Fruit fly (Drosophila melanogaster) whole organism, embryonic: ENCODE results near the gene gce.

Source experiments
- Adf1 ChIP-seq: fragments of 200-800 bp; sonication (Bioruptor generic); IDR thresholded peaks from 2 replicates; pipeline ENCODE4 v1.3.6; 2022; ENCODE audit warnings: missing biosample characterization, missing genetic modification characterization
- Bteb2 ChIP-seq: fragments of 200-800 bp; sonication (Bioruptor generic); optimal IDR thresholded peaks from 2 replicates; lab custom pipeline; 2016; ENCODE audit warnings: missing biosample characterization, missing genetic modification characterization
- CG10431 ChIP-seq: fragments of 200-800 bp; sonication (Bioruptor generic); optimal IDR thresholded peaks from 3 replicates; lab custom pipeline; 2018; ENCODE audit warnings: missing biosample characterization, mild to moderate bottlenecking, missing genetic modification characterization
- CG11695 ChIP-seq: fragments of 200-800 bp; sonication (Bioruptor generic); IDR thresholded peaks from 3 replicates; pipeline ENCODE4 v1.3.6; 2022; ENCODE audit warnings: missing biosample characterization, missing genetic modification characterization
- CG14667 ChIP-seq: fragments of 200-800 bp; sonication (Bioruptor generic); IDR thresholded peaks from 2 replicates; pipeline ENCODE4 v1.3.6; 2022; ENCODE audit warnings: missing biosample characterization, missing genetic modification characterization
- CG15073 ChIP-seq: fragments of 200-800 bp; sonication (Bioruptor generic); optimal IDR thresholded peaks from 2 replicates; lab custom pipeline; 2016; ENCODE audit warnings: missing biosample characterization, missing genetic modification characterization
- CG15514 ChIP-seq: fragments of 200-800 bp; sonication (Bioruptor generic); optimal IDR thresholded peaks from 3 replicates; lab custom pipeline; 2017; ENCODE audit warnings: missing biosample characterization, missing genetic modification characterization, mild to moderate bottlenecking, moderate library complexity, missing genetic modification reagents
- CG17385 ChIP-seq: fragments of 200-800 bp; sonication (Bioruptor generic); optimal IDR thresholded peaks from 3 replicates; lab custom pipeline; 2018; ENCODE audit warnings: missing biosample characterization, mild to moderate bottlenecking, missing genetic modification characterization
- CG2199 ChIP-seq: fragments of 200-800 bp; sonication (Bioruptor generic); IDR thresholded peaks from 3 replicates; pipeline ENCODE4 v1.3.6; 2022; ENCODE audit warnings: missing biosample characterization, missing genetic modification characterization
- CG2875 ChIP-seq: fragments of 200-800 bp; sonication (Bioruptor generic); optimal IDR thresholded peaks from 2 replicates; lab custom pipeline; 2017; ENCODE audit warnings: missing biosample characterization, mild to moderate bottlenecking, missing genetic modification characterization, missing genetic modification reagents
- CG3163 ChIP-seq: fragments of 200-800 bp; sonication (Bioruptor generic); optimal IDR thresholded peaks from 3 replicates; lab custom pipeline; 2016; ENCODE audit warnings: missing biosample characterization, missing genetic modification characterization
- CG32532 ChIP-seq: fragments of 200-800 bp; sonication (Bioruptor generic); IDR thresholded peaks from 2 replicates; pipeline ENCODE4 v1.3.6; 2022; ENCODE audit warnings: missing biosample characterization, missing genetic modification characterization
- CG34224 ChIP-seq: fragments of 200-800 bp; sonication (Bioruptor generic); IDR thresholded peaks from 3 replicates; pipeline ENCODE4 v1.3.6; 2022; ENCODE audit warnings: missing biosample characterization, missing genetic modification characterization; ENCODE audit not compliant: partially characterized antibody
- CG34422 ChIP-seq: fragments of 200-800 bp; sonication (Bioruptor generic); IDR thresholded peaks from 3 replicates; pipeline ENCODE4 v1.3.6; 2022; ENCODE audit warnings: missing biosample characterization, missing genetic modification characterization
- CG7357 ChIP-seq: fragments of 200-800 bp; sonication (Bioruptor generic); IDR thresholded peaks from 3 replicates; pipeline ENCODE4 v1.3.6; 2022; ENCODE audit warnings: missing biosample characterization, missing genetic modification characterization
- CG9215 ChIP-seq: fragments of 200-800 bp; sonication (Bioruptor generic); IDR thresholded peaks from 2 replicates; pipeline ENCODE4 v1.3.6; 2022; ENCODE audit warnings: missing biosample characterization, missing genetic modification characterization
- ERR ChIP-seq: fragments of 200-800 bp; sonication (Bioruptor generic); optimal IDR thresholded peaks from 2 replicates; lab custom pipeline; 2016; ENCODE audit warnings: missing biosample characterization, missing genetic modification characterization
- H15 ChIP-seq: fragments of 200-800 bp; sonication (Bioruptor generic); IDR thresholded peaks from 3 replicates; pipeline ENCODE4 v1.3.6; 2022; ENCODE audit warnings: missing biosample characterization, missing genetic modification characterization
- MESR4 ChIP-seq: fragments of 200-800 bp; sonication (Bioruptor generic); optimal IDR thresholded peaks from 2 replicates; lab custom pipeline; 2018; ENCODE audit warnings: missing biosample characterization, mild to moderate bottlenecking, missing genetic modification characterization, moderate library complexity
- Med ChIP-seq: fragments of 200-800 bp; sonication (Bioruptor generic); peaks from one replicate; lab custom pipeline; 2016; ENCODE audit warnings: missing biosample characterization, missing genetic modification characterization, mild to moderate bottlenecking, inconsistent platforms, moderate library complexity
- Ravus ChIP-seq: fragments of 200-800 bp; sonication (Bioruptor generic); IDR thresholded peaks from 2 replicates; pipeline ENCODE4 v1.3.6; 2022; ENCODE audit warnings: missing biosample characterization, missing genetic modification characterization
- Sox100B ChIP-seq: fragments of 200-800 bp; sonication (Bioruptor generic); optimal IDR thresholded peaks from 3 replicates; lab custom pipeline; 2018; ENCODE audit warnings: missing biosample characterization, mild to moderate bottlenecking, missing genetic modification characterization
- Sox102F ChIP-seq: fragments of 200-800 bp; sonication (Bioruptor generic); optimal IDR thresholded peaks from 2 replicates; lab custom pipeline; 2018; ENCODE audit warnings: missing biosample characterization, mild to moderate bottlenecking, missing genetic modification characterization, moderate library complexity
- Sry-β ChIP-seq: fragments of 200-800 bp; sonication (Bioruptor generic); optimal IDR thresholded peaks from 2 replicates; lab custom pipeline; 2018; ENCODE audit warnings: missing biosample characterization, mild to moderate bottlenecking, missing genetic modification characterization, moderate library complexity
- aop ChIP-seq: fragments of 200-800 bp; sonication (Bioruptor generic); IDR thresholded peaks from 2 replicates; pipeline ENCODE4 v1.3.6; 2022; ENCODE audit warnings: missing biosample characterization, missing genetic modification characterization
- ash1 ChIP-seq: fragments of 200-800 bp; sonication (Bioruptor generic); optimal IDR thresholded peaks from 2 replicates; lab custom pipeline; 2018; ENCODE audit warnings: missing biosample characterization, mild to moderate bottlenecking, missing genetic modification characterization
- cas ChIP-seq: fragments of 200-800 bp; sonication (Bioruptor generic); IDR thresholded peaks from 2 replicates; pipeline ENCODE4 v1.3.6; 2022; ENCODE audit warnings: missing biosample characterization, missing genetic modification characterization
- cg ChIP-seq: fragments of 200-800 bp; sonication (Bioruptor generic); optimal IDR thresholded peaks from 3 replicates; lab custom pipeline; 2019; ENCODE audit warnings: missing biosample characterization, mild to moderate bottlenecking, missing genetic modification characterization, moderate library complexity
- chm ChIP-seq: fragments of 200-800 bp; sonication (Bioruptor generic); IDR thresholded peaks from 2 replicates; pipeline ENCODE4 v1.3.6; 2022; ENCODE audit warnings: missing biosample characterization, missing genetic modification characterization
- ci ChIP-seq: fragments of 200-800 bp; sonication (Bioruptor generic); IDR thresholded peaks from 3 replicates; pipeline ENCODE4 v1.3.6; 2022; ENCODE audit warnings: missing biosample characterization, missing genetic modification characterization
- croc ChIP-seq: fragments of 200-800 bp; sonication (Bioruptor generic); conservative IDR thresholded peaks from 3 replicates; pipeline ENCODE4 v1.3.6; 2022; ENCODE audit warnings: missing biosample characterization, missing genetic modification characterization
- dimm ChIP-seq: fragments of 200-800 bp; sonication (Bioruptor generic); IDR thresholded peaks from 2 replicates; pipeline ENCODE4 v1.3.6; 2022; ENCODE audit warnings: missing biosample characterization, missing genetic modification characterization
- ems ChIP-seq: fragments of 200-800 bp; sonication (Bioruptor generic); optimal IDR thresholded peaks from 3 replicates; lab custom pipeline; 2016; ENCODE audit warnings: missing biosample characterization, missing genetic modification characterization
- fd3F ChIP-seq: fragments of 200-800 bp; sonication (Bioruptor generic); optimal IDR thresholded peaks from 2 replicates; lab custom pipeline; 2018; ENCODE audit warnings: missing biosample characterization, mild to moderate bottlenecking, missing genetic modification characterization, moderate library complexity
- gro ChIP-seq: fragments of 200-800 bp; sonication (Bioruptor generic); optimal IDR thresholded peaks from 2 replicates; lab custom pipeline; 2016; ENCODE audit warnings: missing biosample characterization, missing genetic modification characterization
- gsb-n ChIP-seq: fragments of 200-800 bp; sonication (Bioruptor generic); optimal IDR thresholded peaks from 3 replicates; lab custom pipeline; 2018; ENCODE audit warnings: missing biosample characterization, mild to moderate bottlenecking, missing genetic modification characterization
- jing ChIP-seq: fragments of 200-800 bp; sonication (Bioruptor generic); optimal IDR thresholded peaks from 2 replicates; lab custom pipeline; 2018; ENCODE audit warnings: missing biosample characterization, mild to moderate bottlenecking, missing genetic modification characterization
- ken ChIP-seq: fragments of 200-800 bp; sonication (Bioruptor generic); IDR thresholded peaks from 3 replicates; pipeline ENCODE4 v1.3.6; 2022; ENCODE audit warnings: missing biosample characterization, missing genetic modification characterization
- lbe ChIP-seq: fragments of 200-800 bp; sonication (Bioruptor generic); optimal IDR thresholded peaks from 2 replicates; lab custom pipeline; 2016; ENCODE audit warnings: missing biosample characterization, mild to moderate bottlenecking, missing genetic modification characterization
- lilli ChIP-seq: fragments of 200-800 bp; sonication (Bioruptor generic); optimal IDR thresholded peaks from 3 replicates; lab custom pipeline; 2016; ENCODE audit warnings: missing biosample characterization, missing genetic modification characterization
- lola ChIP-seq, 3 experiments: fragments of >200 bp in 2 of 3; fragments of 200-800 bp in 1 of 3; sonication (Bioruptor generic) in 1 of 3; optimal IDR thresholded peaks; 2 replicates each; lab custom pipeline; 2017 to 2019; ENCODE audit warnings: missing biosample characterization in 3 of 3, missing genetic modification characterization in 3 of 3, mild to moderate bottlenecking in 1 of 3, moderate library complexity in 1 of 3
- odd ChIP-seq: fragments of 200-800 bp; sonication (Bioruptor generic); optimal IDR thresholded peaks from 2 replicates; lab custom pipeline; 2017; ENCODE audit warnings: missing biosample characterization, mild to moderate bottlenecking, missing genetic modification characterization
- phol ChIP-seq: fragments of 200-800 bp; sonication (Bioruptor generic); optimal IDR thresholded peaks from 3 replicates; lab custom pipeline; 2018; ENCODE audit warnings: missing biosample characterization, mild to moderate bottlenecking, missing genetic modification characterization, moderate library complexity
- run ChIP-seq: fragments of 200-800 bp; sonication (Bioruptor generic); optimal IDR thresholded peaks from 3 replicates; lab custom pipeline; 2018; ENCODE audit warnings: missing biosample characterization, mild to moderate bottlenecking, missing genetic modification characterization
- sisA ChIP-seq: fragments of 200-800 bp; sonication (Bioruptor generic); IDR thresholded peaks from 2 replicates; pipeline ENCODE4 v1.3.6; 2022; ENCODE audit warnings: missing biosample characterization, missing genetic modification characterization
- sna ChIP-seq: fragments of 200-800 bp; sonication (Bioruptor generic); IDR thresholded peaks from 2 replicates; pipeline ENCODE4 v1.3.6; 2022; ENCODE audit warnings: missing biosample characterization, missing genetic modification characterization; ENCODE audit not compliant: partially characterized antibody
- tx ChIP-seq: fragments of 200-800 bp; sonication (Bioruptor generic); optimal IDR thresholded peaks from 2 replicates; lab custom pipeline; 2016; ENCODE audit warnings: missing biosample characterization, missing genetic modification characterization
- vnd ChIP-seq: fragments of 200-800 bp; sonication (Bioruptor generic); IDR thresholded peaks from 3 replicates; pipeline ENCODE4 v1.3.6; 2022; ENCODE audit warnings: missing biosample characterization, missing genetic modification characterization; ENCODE audit not compliant: partially characterized antibody
- wor ChIP-seq: fragments of 200-800 bp; sonication (Bioruptor generic); IDR thresholded peaks from 2 replicates; pipeline ENCODE4 v1.3.6; 2022; ENCODE audit warnings: missing biosample characterization, missing genetic modification characterization
- zen ChIP-seq: fragments of 200-800 bp; sonication (Bioruptor generic); optimal IDR thresholded peaks from 3 replicates; lab custom pipeline; 2018; ENCODE audit warnings: missing biosample characterization, mild to moderate bottlenecking, missing genetic modification characterization, moderate library complexity

gce gene

dm6 chrX:15333066-15333874 is 35.7 kb downstream of the gce start, which contains the start of the genes CG9114 and HDAC6 (continued):
- TF ChIP-seq vnd (GFP tag; lab: Robert Waterston, UW) = peak; percentile 87; the same call in 2 of the 3 replicates
- TF ChIP-seq CG11695 = no peak
- peak; percentile 76 for TF ChIP-seq CG15514 (GFP tag; lab: Kevin White, UChicago)
- no peak for TF ChIP-seq Ravus (GFP tag; lab: Robert Waterston, UW)
- TF ChIP-seq zen (tag; lab: Kevin White, UChicago) = no peak
- TF ChIP-seq CG15073 = no peak
- TF ChIP-seq lola (GFP tag; optimal IDR thresholded peaks at IDR 0.05; lab: Kevin White, UChicago) = no peak
- TF ChIP-seq jing (GFP tag; lab: Kevin White, UChicago) = no peak
- TF ChIP-seq CG34224 (GFP tag; lab: Robert Waterston, UW) = peak; percentile 89; the same call in 2 of the 3 replicates
- TF ChIP-seq lilli (GFP tag; lab: Kevin White, UChicago) = peak; percentile 18
- TF ChIP-seq fd3F = no peak
- TF ChIP-seq chm = no peak
- TF ChIP-seq ems = no peak
- TF ChIP-seq odd (GFP tag; lab: Kevin White, UChicago) = no peak
- TF ChIP-seq croc (GFP tag; lab: Robert Waterston, UW) = no peak
- peak; percentile 64 for TF ChIP-seq ci (GFP tag; lab: Robert Waterston, UW)
- peak; percentile 69; the same call in 1 of the 3 replicates for TF ChIP-seq CG34422
- peak; percentile 86 for TF ChIP-seq Med
- TF ChIP-seq MESR4 (GFP tag; lab: Kevin White, UChicago) = peak; percentile 65
- TF ChIP-seq cas (GFP tag; lab: Robert Waterston, UW) = no peak
- TF ChIP-seq tx (GFP tag; lab: Kevin White, UChicago) = no peak
- no peak for TF ChIP-seq dimm (GFP tag; lab: Robert Waterston, UW)
- no peak for TF ChIP-seq ash1
- no peak for TF ChIP-seq Adf1
- no peak for TF ChIP-seq aop (GFP tag; lab: Robert Waterston, UW)
- 0 out of 3 replicates have a peak, but pooled peaks have one; percentile 14 for TF ChIP-seq ken (GFP tag; lab: Robert Waterston, UW)
- peak; percentile 89 for TF ChIP-seq cg
- no peak for TF ChIP-seq CG2875
- TF ChIP-seq ERR = no peak
- no peak for TF ChIP-seq Sox100B (GFP tag; lab: Kevin White, UChicago)
- no peak for TF ChIP-seq gsb-n (tag; lab: Kevin White, UChicago)
- no peak for TF ChIP-seq Sox102F (GFP tag; lab: Kevin White, UChicago)
- no peak for TF ChIP-seq CG10431
- peak; percentile 93 for TF ChIP-seq sna (GFP tag; lab: Robert Waterston, UW)
- no peak for TF ChIP-seq run
- TF ChIP-seq CG7357 (GFP tag; lab: Robert Waterston, UW) = no peak
- TF ChIP-seq CG9215 (GFP tag; lab: Robert Waterston, UW) = no peak
- peak; percentile 3 for TF ChIP-seq phol
- no peak for TF ChIP-seq sisA (GFP tag; lab: Robert Waterston, UW)
- TF ChIP-seq wor = no peak
- no peak for TF ChIP-seq CG3163 (GFP tag; lab: Kevin White, UChicago)
- no peak for TF ChIP-seq Sry-β (GFP tag; lab: Kevin White, UChicago)
- TF ChIP-seq CG32532 (GFP tag; lab: Robert Waterston, UW) = peak; percentile 9; the same call in 1 of the 2 replicates
- no peak for TF ChIP-seq Bteb2 (GFP tag; lab: Kevin White, UChicago)
- no peak for TF ChIP-seq lbe (GFP tag; lab: Kevin White, UChicago)
- TF ChIP-seq gro = no peak
- TF ChIP-seq CG2199 (GFP tag; lab: Robert Waterston, UW) = no peak
- TF ChIP-seq H15 (GFP tag; lab: Robert Waterston, UW) = no peak
- TF ChIP-seq CG14667 (GFP tag; lab: Robert Waterston, UW) = no peak
- TF ChIP-seq CG17385 (GFP tag; lab: Kevin White, UChicago) = peak; percentile 95
